Fruit fly (Drosophila melanogaster): ENCODE results near the gene Arp6.
A peak's percentile ranks its signal among the peaks of the same experiment; 100 is the strongest.

DNA sequence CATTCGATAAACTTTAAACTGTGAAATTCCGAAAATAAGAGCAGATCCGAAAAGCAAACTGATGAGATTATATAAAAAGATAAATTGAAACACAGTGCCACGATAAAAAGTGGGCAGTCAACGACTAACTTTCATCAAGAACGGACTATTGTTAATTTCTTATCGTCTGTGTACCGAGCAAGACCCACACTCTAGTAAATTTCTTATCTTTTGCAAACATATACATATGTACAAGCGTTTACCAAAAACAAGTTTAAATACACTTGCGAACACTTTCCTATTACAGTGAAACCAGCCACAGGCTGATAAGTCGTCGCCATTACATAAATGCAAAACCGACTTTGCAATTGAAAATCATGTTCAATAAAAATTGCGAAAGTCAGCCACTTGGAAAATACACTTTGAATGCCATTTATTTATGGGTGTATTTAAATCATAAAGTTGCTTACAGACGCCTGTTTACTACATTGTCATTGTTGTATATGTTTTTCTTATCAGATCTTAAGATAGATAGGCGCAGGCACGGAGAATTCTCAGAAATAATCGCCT is 21.8 kb upstream of the Arp6 start:
- TF ChIP-seq Clk (GFP tag; optimal IDR thresholded peaks at IDR 0.05) (no peak), cic (GFP tag; optimal IDR thresholded peaks at IDR 0.05) (peak; percentile 26), CG5204 (GFP tag; optimal IDR thresholded peaks at IDR 0.05) (no peak), CG33017 (tag; optimal IDR thresholded peaks at IDR 0.05) (no peak), tj (GFP tag; optimal IDR thresholded peaks at IDR 0.05) (no peak), CG7045 (GFP tag; optimal IDR thresholded peaks at IDR 0.05) (no peak), CG12768 (GFP tag; optimal IDR thresholded peaks at IDR 0.05) (no peak), Crg-1 (GFP tag; optimal IDR thresholded peaks at IDR 0.05) (peak; percentile 5), bab1 (GFP tag; optimal IDR thresholded peaks at IDR 0.05) (no peak), CG1620 (GFP tag; optimal IDR thresholded peaks at IDR 0.05) (no peak), cnc (optimal IDR thresholded peaks at IDR 0.05) (no peak), Mnt (GFP tag; optimal IDR thresholded peaks at IDR 0.05) (peak; percentile 22), ovo (GFP tag; optimal IDR thresholded peaks at IDR 0.05) (no peak), toe (GFP tag; optimal IDR thresholded peaks at IDR 0.05) (no peak)
